Worm (Caenorhabditis elegans) whole organism, mixed stage, embryonic: Measurements from ENCODE around the gene nhr-280.

Experiments used
- bed-3 ChIP-seq: fragments of 200-800 bp; sonication (Bioruptor generic); optimal IDR thresholded peaks from 3 replicates; lab custom pipeline; 2018; ENCODE audit warnings: mild to moderate bottlenecking, missing genetic modification characterization, moderate library complexity, missing compliant biosample characterization
- blmp-1 ChIP-seq: fragments of 150-350 bp; optimal IDR thresholded peaks from 2 replicates; lab custom pipeline; 2014; ENCODE audit warnings: missing biosample characterization, missing genetic modification characterization
- ceh-39 ChIP-seq: fragments of 150-350 bp; optimal IDR thresholded peaks from 2 replicates; lab custom pipeline; 2014; ENCODE audit warnings: missing biosample characterization, missing genetic modification characterization
- ceh-43 ChIP-seq: fragments of 200-800 bp; sonication (Bioruptor generic); optimal IDR thresholded peaks from 2 replicates; lab custom pipeline; 2018; ENCODE audit warnings: mild to moderate bottlenecking, missing genetic modification characterization, moderate library complexity, missing compliant biosample characterization
- ceh-83 ChIP-seq: fragments of 200-800 bp; sonication (Bioruptor generic); optimal IDR thresholded peaks from 2 replicates; lab custom pipeline; 2018; ENCODE audit warnings: mild to moderate bottlenecking, missing genetic modification characterization, missing compliant biosample characterization
- ces-1 ChIP-seq: fragments of 150-350 bp; optimal IDR thresholded peaks from 2 replicates; lab custom pipeline; 2014; ENCODE audit warnings: missing biosample characterization, missing genetic modification reagents, missing genetic modification characterization
- cnd-1 ChIP-seq: fragments of 200-800 bp; sonication (Bioruptor generic); optimal IDR thresholded peaks from 2 replicates; lab custom pipeline; 2018; ENCODE audit warnings: mild to moderate bottlenecking, missing genetic modification characterization, missing compliant biosample characterization
- drap-1 ChIP-seq: fragments of 200-800 bp; sonication (Bioruptor generic); optimal IDR thresholded peaks from 3 replicates; lab custom pipeline; 2018; ENCODE audit warnings: mild to moderate bottlenecking, missing genetic modification characterization, missing compliant biosample characterization
- elt-1 ChIP-seq: sonication (generic microtip); optimal IDR thresholded peaks from 2 replicates; lab custom pipeline; 2017; ENCODE audit warnings: missing genetic modification characterization, mild to moderate bottlenecking, missing compliant biosample characterization, antibody characterized with exemption, moderate library complexity, borderline replicate concordance; ENCODE audit not compliant: insufficient read depth
- elt-3 ChIP-seq: fragments of 150-350 bp; optimal IDR thresholded peaks from 2 replicates; lab custom pipeline; 2014; ENCODE audit warnings: missing biosample characterization, missing genetic modification characterization
- flh-1 ChIP-seq: fragments of 200-800 bp; sonication (Bioruptor generic); optimal IDR thresholded peaks from 2 replicates; lab custom pipeline; 2018; ENCODE audit warnings: mild to moderate bottlenecking, missing genetic modification characterization, moderate library complexity, missing compliant biosample characterization
- ham-2 ChIP-seq: fragments of 200-800 bp; sonication (Bioruptor generic); optimal IDR thresholded peaks from 2 replicates; lab custom pipeline; 2018; ENCODE audit warnings: mild to moderate bottlenecking, missing genetic modification characterization, missing compliant biosample characterization
- hlh-1 ChIP-seq: fragments of 150-350 bp; optimal IDR thresholded peaks from 2 replicates; lab custom pipeline; 2014; ENCODE audit warnings: missing biosample characterization, missing genetic modification reagents, missing genetic modification characterization
- lin-13 ChIP-seq: fragments of 150-350 bp; optimal IDR thresholded peaks from 2 replicates; lab custom pipeline; 2014; ENCODE audit warnings: missing biosample characterization, missing genetic modification characterization
- lin-32 ChIP-seq: fragments of 200-800 bp; sonication (Bioruptor generic); optimal IDR thresholded peaks from 2 replicates; lab custom pipeline; 2018; ENCODE audit warnings: mild to moderate bottlenecking, missing genetic modification characterization, missing compliant biosample characterization
- lsy-2 ChIP-seq: fragments of 150-350 bp; optimal IDR thresholded peaks from 2 replicates; lab custom pipeline; 2014; ENCODE audit warnings: missing biosample characterization, missing genetic modification characterization
- mab-5 ChIP-seq: fragments of 150-350 bp; optimal IDR thresholded peaks from 2 replicates; lab custom pipeline; 2014; ENCODE audit warnings: missing biosample characterization, missing genetic modification characterization
- mep-1 ChIP-seq: fragments of 150-350 bp; optimal IDR thresholded peaks from 2 replicates; lab custom pipeline; 2017; ENCODE audit warnings: missing biosample characterization, missing genetic modification reagents, missing genetic modification characterization, inconsistent platforms
- mls-2 ChIP-seq: sonication (generic microtip); optimal IDR thresholded peaks from 2 replicates; lab custom pipeline; 2016; ENCODE audit warnings: mild to moderate bottlenecking, missing genetic modification characterization, moderate library complexity, missing compliant biosample characterization
- nhr-2 ChIP-seq: fragments of 150-350 bp; optimal IDR thresholded peaks from 2 replicates; lab custom pipeline; 2014; ENCODE audit warnings: missing biosample characterization, missing genetic modification characterization
- nhr-28 ChIP-seq: fragments of 150-350 bp; optimal IDR thresholded peaks from 2 replicates; lab custom pipeline; 2014; ENCODE audit warnings: missing biosample characterization, missing genetic modification characterization
- nhr-76 ChIP-seq: sonication (generic microtip); optimal IDR thresholded peaks from 2 replicates; lab custom pipeline; 2017; ENCODE audit warnings: missing biosample characterization, missing genetic modification characterization
- pha-4 ChIP-seq: fragments of 150-350 bp; optimal IDR thresholded peaks from 2 replicates; lab custom pipeline; 2018; ENCODE audit warnings: missing biosample characterization, missing genetic modification reagents, missing genetic modification characterization
- sem-2 ChIP-seq: fragments of 200-800 bp; sonication (Bioruptor generic); optimal IDR thresholded peaks from 2 replicates; lab custom pipeline; 2018; ENCODE audit warnings: mild to moderate bottlenecking, missing genetic modification characterization, missing compliant biosample characterization
- snpc-4 ChIP-seq: fragments of 150-350 bp; optimal IDR thresholded peaks from 2 replicates; lab custom pipeline; 2014; ENCODE audit warnings: missing biosample characterization, missing genetic modification characterization
- tbx-8 ChIP-seq: fragments of 200-800 bp; sonication (Bioruptor generic); optimal IDR thresholded peaks from 2 replicates; lab custom pipeline; 2018; ENCODE audit warnings: mild to moderate bottlenecking, missing genetic modification characterization, moderate library complexity, missing compliant biosample characterization
- unc-120 ChIP-seq: sonication (generic microtip); optimal IDR thresholded peaks from 2 replicates; lab custom pipeline; 2017; ENCODE audit warnings: missing genetic modification characterization, missing compliant biosample characterization; ENCODE audit not compliant: poor library complexity, severe bottlenecking
- unc-39 ChIP-seq: fragments of 150-350 bp; optimal IDR thresholded peaks from 2 replicates; lab custom pipeline; 2014; ENCODE audit warnings: missing biosample characterization, missing genetic modification characterization
- zip-8 ChIP-seq: fragments of 150-350 bp; optimal IDR thresholded peaks from 2 replicates; lab custom pipeline; 2014; ENCODE audit warnings: missing biosample characterization, missing genetic modification characterization
- ztf-11 ChIP-seq: fragments of 150-350 bp; optimal IDR thresholded peaks from 2 replicates; lab custom pipeline; 2014; ENCODE audit warnings: missing biosample characterization, missing genetic modification characterization

nhr-280 gene

ce11 chrIII:175733-176132, 45.2 kb upstream of the nhr-280 start, which contains the start of gene clec-148:
Gene clec-148 (minus strand): TSS chrIII:175833.
- TF ChIP-seq nhr-28 (tag; lab: Kevin White, UChicago): no peak
- TF ChIP-seq snpc-4 (tag; lab: Kevin White, UChicago): no peak
- TF ChIP-seq lsy-2 (tag; lab: Kevin White, UChicago): no peak
- no peak for TF ChIP-seq cnd-1 (tag; lab: Kevin White, UChicago)
- no peak for TF ChIP-seq blmp-1 (tag; lab: Kevin White, UChicago)
- no peak for TF ChIP-seq nhr-2
- TF ChIP-seq drap-1 (GFP tag; lab: Kevin White, UChicago): no peak
- TF ChIP-seq unc-39: no peak
- TF ChIP-seq unc-120: no peak
- TF ChIP-seq flh-1 (GFP tag; lab: Kevin White, UChicago): no peak
- TF ChIP-seq sem-2 (GFP tag; lab: Kevin White, UChicago): no peak
- no peak for TF ChIP-seq elt-1 (tag; lab: Kevin White, UChicago)
- no peak for TF ChIP-seq lin-13 (tag; lab: Kevin White, UChicago)
- no peak for TF ChIP-seq tbx-8
- no peak for TF ChIP-seq ztf-11
- TF ChIP-seq mls-2 (tag; lab: Kevin White, UChicago): no peak
- no peak for TF ChIP-seq nhr-76

ce11 chrIII:173501-173900, 43.0 kb upstream of the nhr-280 start, which contains the start of gene F40G9.19:
Gene F40G9.19 (plus strand): TSS chrIII:173801.
- TF ChIP-seq ceh-39 (tag; lab: Kevin White, UChicago) (no peak), bed-3 (no peak), nhr-2 (no peak), ces-1 (GFP tag; lab: Kevin White, UChicago) (no peak), mep-1 (no peak)

- no peak for TF ChIP-seq unc-39
- no peak for TF ChIP-seq pha-4 (tag; lab: Kevin White, UChicago)
- TF ChIP-seq ceh-43 (GFP tag; lab: Kevin White, UChicago): no peak
- TF ChIP-seq mab-5 (tag; lab: Kevin White, UChicago): no peak
- TF ChIP-seq zip-8 (tag; lab: Kevin White, UChicago): no peak
- no peak for TF ChIP-seq flh-1 (GFP tag; lab: Kevin White, UChicago)
- TF ChIP-seq ceh-39 (tag; lab: Kevin White, UChicago): no peak
- TF ChIP-seq ceh-83 (GFP tag; lab: Kevin White, UChicago): no peak
- TF ChIP-seq hlh-1 (tag; lab: Kevin White, UChicago): no peak
- no peak for TF ChIP-seq lin-32 (GFP tag; lab: Kevin White, UChicago)
- TF ChIP-seq bed-3: no peak
- TF ChIP-seq nhr-76: no peak
- no peak for TF ChIP-seq blmp-1 (tag; lab: Kevin White, UChicago)
- TF ChIP-seq ztf-11: no peak
- TF ChIP-seq ham-2 (GFP tag; lab: Kevin White, UChicago): no peak
- no peak for TF ChIP-seq elt-3
- no peak for TF ChIP-seq lin-13 (tag; lab: Kevin White, UChicago)
Observed at ce11 chrIII:171617-172016, 41.1 kb upstream of the nhr-280 start, which contains the start of the genes F40G9.9 and F40G9.12. Gene F40G9.9 (minus strand): TSS chrIII:171717. Gene F40G9.12 (plus strand): TSS chrIII:171847.

ce11 chrIII:169478-169877, 38.9 kb upstream of the nhr-280 start, which contains the start of gene F40G9.18:
Gene F40G9.18 (minus strand): TSS chrIII:169578.
- TF ChIP-seq mls-2 (tag; lab: Kevin White, UChicago) (no peak), hlh-1 (tag; lab: Kevin White, UChicago) (no peak), zip-8 (tag; lab: Kevin White, UChicago) (no peak), nhr-28 (tag; lab: Kevin White, UChicago) (no peak), blmp-1 (tag; lab: Kevin White, UChicago) (no peak), unc-120 (no peak), ceh-83 (GFP tag; lab: Kevin White, UChicago) (no peak), ceh-43 (GFP tag; lab: Kevin White, UChicago) (no peak)

- TF ChIP-seq bed-3 (no peak), flh-1 (GFP tag; lab: Kevin White, UChicago) (no peak), tbx-8 (no peak), elt-1 (tag; lab: Kevin White, UChicago) (no peak), cnd-1 (tag; lab: Kevin White, UChicago) (no peak), elt-3 (no peak), ham-2 (GFP tag; lab: Kevin White, UChicago) (no peak), nhr-76 (no peak), ces-1 (GFP tag; lab: Kevin White, UChicago) (no peak), sem-2 (GFP tag; lab: Kevin White, UChicago) (no peak), unc-39 (no peak), lin-13 (tag; lab: Kevin White, UChicago) (no peak)
Observed at ce11 chrIII:165390-165789, 34.8 kb upstream of the nhr-280 start, which contains the start of gene F40G9.7. Gene F40G9.7 (plus strand): TSS chrIII:165690.
